Fruit fly (Drosophila melanogaster): ENCODE measurements around the gene Flad2.

Flad2 gene

DNA sequence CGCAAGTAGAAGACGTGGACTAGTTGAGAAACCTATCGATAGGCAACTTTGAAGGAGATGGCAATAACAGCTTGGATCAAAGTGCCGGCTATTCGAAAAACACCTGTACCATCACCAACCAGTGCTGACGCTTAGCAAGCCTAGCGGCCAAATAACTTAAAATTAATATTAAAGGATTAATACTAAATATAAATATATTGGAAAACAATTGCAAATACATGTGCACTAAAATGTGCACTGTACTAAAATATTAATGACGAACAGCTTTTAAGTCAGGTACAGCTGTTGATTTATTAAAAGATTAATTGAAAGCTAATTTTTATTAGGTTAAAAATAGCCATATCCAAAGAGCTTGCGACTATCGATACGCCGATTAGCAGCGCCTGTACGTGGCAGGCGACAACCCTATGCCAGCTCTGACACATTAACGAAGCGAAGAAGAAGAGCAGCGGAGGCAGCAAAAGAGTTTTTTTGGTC, 33.8 kb upstream of the Flad2 start, which contains the start of the genes CG9302 and beta'COP (continued):
- peak; percentile 33 for TF ChIP-seq CG7987 (GFP tag; optimal IDR thresholded peaks at IDR 0.05)
- no peak for TF ChIP-seq abd-A (tag; optimal IDR thresholded peaks at IDR 0.05)
- no peak; the same call in 1 of the 2 replicates for TF ChIP-seq bbx (GFP tag; IDR thresholded peaks at IDR 0.05; ENCODE audit: partially characterized antibody)
- TF ChIP-seq Doc2 (GFP tag; IDR thresholded peaks at IDR 0.05), result no peak
- TF ChIP-seq HLH54F (GFP tag; optimal IDR thresholded peaks at IDR 0.05), result peak; percentile 51
- TF ChIP-seq CG31224 (GFP tag; IDR thresholded peaks at IDR 0.05), result peak; percentile 42; the same call in 1 of the 2 replicates
- no peak for TF ChIP-seq H2.0 (GFP tag; IDR thresholded peaks at IDR 0.05)
- peak; percentile 5 for TF ChIP-seq Dp (GFP tag; optimal IDR thresholded peaks at IDR 0.05)
- peak; percentile 35 for TF ChIP-seq pzg (GFP tag; optimal IDR thresholded peaks at IDR 0.05)
- no peak for TF ChIP-seq Kr (GFP tag; optimal IDR thresholded peaks at IDR 0.05)
- TF ChIP-seq hkb (optimal IDR thresholded peaks at IDR 0.05), result no peak
- no peak for TF ChIP-seq hkb (GFP tag; IDR thresholded peaks at IDR 0.05)
- TF ChIP-seq Ada2b (GFP tag; IDR thresholded peaks at IDR 0.05), result no peak
- TF ChIP-seq ewg (GFP tag; optimal IDR thresholded peaks at IDR 0.05), result peak; percentile 47
- TF ChIP-seq E2f1 (GFP tag; IDR thresholded peaks at IDR 0.05), result no peak
- no peak for TF ChIP-seq sd (tag; optimal IDR thresholded peaks at IDR 0.05)
- TF ChIP-seq Six4 (GFP tag; optimal IDR thresholded peaks at IDR 0.05), result peak; percentile 23
- no peak for TF ChIP-seq CG17568 (GFP tag; optimal IDR thresholded peaks at IDR 0.05)
- TF ChIP-seq usp (GFP tag; optimal IDR thresholded peaks at IDR 0.05), result no peak
- TF ChIP-seq Side (GFP tag; optimal IDR thresholded peaks at IDR 0.05), result no peak
- peak; percentile 28 for TF ChIP-seq gro (GFP tag; optimal IDR thresholded peaks at IDR 0.05)
- TF ChIP-seq CG2129 (GFP tag; IDR thresholded peaks at IDR 0.05; ENCODE audit: partially characterized antibody), result no peak
- peak; percentile 73 for TF ChIP-seq Fer2 (tag; optimal IDR thresholded peaks at IDR 0.05)
- peak; percentile 71 for TF ChIP-seq Meics (GFP tag; optimal IDR thresholded peaks at IDR 0.05)
- TF ChIP-seq sr (GFP tag; IDR thresholded peaks at IDR 0.05), result no peak
- TF ChIP-seq CG1603 (tag; optimal IDR thresholded peaks at IDR 0.05), result no peak
- TF ChIP-seq Dref (GFP tag; IDR thresholded peaks at IDR 0.05), result peak; percentile 68
- TF ChIP-seq CG9932 (GFP tag; IDR thresholded peaks at IDR 0.05), result peak; percentile 81
- TF ChIP-seq her (GFP tag; optimal IDR thresholded peaks at IDR 0.05), result no peak
- peak; percentile 19 for TF ChIP-seq vfl (GFP tag; optimal IDR thresholded peaks at IDR 0.05)
- TF ChIP-seq CG7963 (GFP tag; IDR thresholded peaks at IDR 0.05; ENCODE audit: partially characterized antibody), result 0 out of 3 replicates have a peak, but pooled peaks have one; percentile 23
- no peak for TF ChIP-seq CG1832 (GFP tag; optimal IDR thresholded peaks at IDR 0.05)
- TF ChIP-seq dimm (GFP tag; IDR thresholded peaks at IDR 0.05), result no peak
- no peak for TF ChIP-seq Mes4 (GFP tag; optimal IDR thresholded peaks at IDR 0.05)
- TF ChIP-seq CG5953 (GFP tag; IDR thresholded peaks at IDR 0.05), result no peak
- TF ChIP-seq CG4854 (GFP tag; optimal IDR thresholded peaks at IDR 0.05), result peak; percentile 31
- no peak for TF ChIP-seq br (optimal IDR thresholded peaks at IDR 0.05)
- peak; percentile 70 for TF ChIP-seq CG7556 (GFP tag; optimal IDR thresholded peaks at IDR 0.05)
- no peak for TF ChIP-seq Eip74EF (GFP tag; optimal IDR thresholded peaks at IDR 0.05)
- peak; percentile 33 for TF ChIP-seq CG13123 (GFP tag; optimal IDR thresholded peaks at IDR 0.05)
- TF ChIP-seq pita (GFP tag; optimal IDR thresholded peaks at IDR 0.05), result no peak
- peak; percentile 21 for TF ChIP-seq slp2 (GFP tag; optimal IDR thresholded peaks at IDR 0.05)
- no peak for TF ChIP-seq hth (optimal IDR thresholded peaks at IDR 0.05)
- no peak for TF ChIP-seq D19A (tag; optimal IDR thresholded peaks at IDR 0.05)
- TF ChIP-seq CG15514 (GFP tag; optimal IDR thresholded peaks at IDR 0.05), result peak; percentile 67
- TF ChIP-seq TFAM (GFP tag; optimal IDR thresholded peaks at IDR 0.05), result no peak
- TF ChIP-seq ap (GFP tag; IDR thresholded peaks at IDR 0.05), result no peak
- TF ChIP-seq bigmax (GFP tag; optimal IDR thresholded peaks at IDR 0.05), result peak; percentile 31
- peak; percentile 46 for TF ChIP-seq CG32532 (GFP tag; IDR thresholded peaks at IDR 0.05)
- TF ChIP-seq CG11398 (GFP tag; optimal IDR thresholded peaks at IDR 0.05), result no peak
- peak; percentile 21 for TF ChIP-seq CG12744 (GFP tag; optimal IDR thresholded peaks at IDR 0.05)
- no peak for TF ChIP-seq CG16779 (GFP tag; IDR thresholded peaks at IDR 0.05)

Measured in whole organism, embryonic.